Fruit fly (Drosophila melanogaster) whole organism, embryonic: ENCODE measurements around the gene Acp76A.

Experiments used
- Antp ChIP-seq: fragments of 200-800 bp; sonication (Bioruptor generic); optimal IDR thresholded peaks from 3 replicates; lab custom pipeline; 2016; ENCODE audit warnings: missing biosample characterization, missing genetic modification characterization
- BEAF-32 ChIP-seq: fragments of 200-800 bp; sonication (Bioruptor generic); optimal IDR thresholded peaks from 3 replicates; lab custom pipeline; 2017; ENCODE audit warnings: missing biosample characterization, missing genetic modification characterization, mild to moderate bottlenecking, moderate library complexity, missing genetic modification reagents
- CG10267 ChIP-seq: fragments of 200-800 bp; sonication (Bioruptor generic); optimal IDR thresholded peaks from 2 replicates; lab custom pipeline; 2018; ENCODE audit warnings: missing biosample characterization, mild to moderate bottlenecking, missing genetic modification characterization, moderate library complexity
- CG10321 ChIP-seq: fragments of 200-800 bp; sonication (Bioruptor generic); IDR thresholded peaks from 2 replicates; pipeline ENCODE4 v1.3.6; 2022; ENCODE audit warnings: missing biosample characterization, missing genetic modification characterization
- CG10462 ChIP-seq: fragments of 200-800 bp; sonication (Bioruptor generic); optimal IDR thresholded peaks from 2 replicates; lab custom pipeline; 2016; ENCODE audit warnings: missing biosample characterization, missing genetic modification characterization
- CG11504 ChIP-seq: fragments of 200-800 bp; sonication (Bioruptor generic); optimal IDR thresholded peaks from 3 replicates; lab custom pipeline; 2019; ENCODE audit warnings: missing biosample characterization, mild to moderate bottlenecking, missing genetic modification characterization, moderate library complexity
- CG13775 ChIP-seq: fragments of 200-800 bp; sonication (Bioruptor generic); optimal IDR thresholded peaks from 3 replicates; lab custom pipeline; 2017; ENCODE audit warnings: missing biosample characterization, mild to moderate bottlenecking, missing genetic modification characterization
- CG17912 ChIP-seq: fragments of 200-800 bp; sonication (Bioruptor generic); optimal IDR thresholded peaks from 2 replicates; lab custom pipeline; 2018; ENCODE audit warnings: missing biosample characterization, mild to moderate bottlenecking, missing genetic modification characterization
- CG18011 ChIP-seq: fragments of 200-800 bp; sonication (Bioruptor generic); optimal IDR thresholded peaks from 2 replicates; lab custom pipeline; 2017; ENCODE audit warnings: missing biosample characterization, missing genetic modification characterization, mild to moderate bottlenecking, moderate library complexity, missing genotype
- CG18764 ChIP-seq: fragments of 200-800 bp; sonication (Bioruptor generic); optimal IDR thresholded peaks from 3 replicates; lab custom pipeline; 2016; ENCODE audit warnings: missing biosample characterization, missing genetic modification characterization
- CG31224 ChIP-seq: fragments of 200-800 bp; sonication (Bioruptor generic); IDR thresholded peaks from 2 replicates; pipeline ENCODE4 v1.3.6; 2022; ENCODE audit warnings: missing biosample characterization, missing genetic modification characterization
- CG31365 ChIP-seq: fragments of 200-800 bp; sonication (Bioruptor generic); optimal IDR thresholded peaks from 2 replicates; lab custom pipeline; 2018; ENCODE audit warnings: missing biosample characterization, mild to moderate bottlenecking, missing genetic modification characterization
- CG5245 ChIP-seq: fragments of 200-800 bp; sonication (Bioruptor generic); optimal IDR thresholded peaks from 3 replicates; lab custom pipeline; 2016; ENCODE audit warnings: missing biosample characterization, missing genetic modification characterization
- CG6254 ChIP-seq: fragments of 200-800 bp; sonication (Bioruptor generic); optimal IDR thresholded peaks from 3 replicates; lab custom pipeline; 2017; ENCODE audit warnings: mild to moderate bottlenecking, missing biosample characterization, missing genetic modification reagents, missing genetic modification characterization
- CG7786 ChIP-seq: fragments of 200-800 bp; sonication (Bioruptor generic); optimal IDR thresholded peaks from 2 replicates; lab custom pipeline; 2016; ENCODE audit warnings: missing biosample characterization, missing genetic modification characterization
- CG7987 ChIP-seq: fragments of 200-800 bp; sonication (Bioruptor generic); optimal IDR thresholded peaks from 2 replicates; lab custom pipeline; 2018; ENCODE audit warnings: missing biosample characterization, mild to moderate bottlenecking, missing genetic modification characterization, moderate library complexity
- CG9932 ChIP-seq: fragments of 200-800 bp; sonication (Bioruptor generic); IDR thresholded peaks from 2 replicates; pipeline ENCODE4 v1.3.6; 2022; ENCODE audit warnings: missing biosample characterization, missing genetic modification characterization
- CTCF ChIP-seq: fragments of 200-800 bp; sonication (Bioruptor generic); optimal IDR thresholded peaks from 2 replicates; lab custom pipeline; 2017; ENCODE audit warnings: missing biosample characterization, mild to moderate bottlenecking, missing genetic modification characterization, moderate library complexity
- CrebB ChIP-seq: fragments of 200-800 bp; sonication (Bioruptor generic); optimal IDR thresholded peaks from 3 replicates; lab custom pipeline; 2018; ENCODE audit warnings: missing biosample characterization, mild to moderate bottlenecking, missing genetic modification characterization
- Dip3 ChIP-seq: fragments of 200-800 bp; sonication (Bioruptor generic); optimal IDR thresholded peaks from 3 replicates; lab custom pipeline; 2016; ENCODE audit warnings: missing biosample characterization, missing genetic modification characterization
- Dp ChIP-seq: fragments of 200-800 bp; sonication (Bioruptor generic); optimal IDR thresholded peaks from 2 replicates; lab custom pipeline; 2018; ENCODE audit warnings: missing biosample characterization, mild to moderate bottlenecking, missing genetic modification characterization, moderate library complexity
- GATAe ChIP-seq: fragments of 200-800 bp; sonication (Bioruptor generic); conservative IDR thresholded peaks from 2 replicates; pipeline ENCODE4 v1.3.6; 2022; ENCODE audit warnings: missing biosample characterization, missing genetic modification characterization
- HHEX ChIP-seq: fragments of 200-800 bp; sonication (Bioruptor generic); optimal IDR thresholded peaks from 3 replicates; lab custom pipeline; 2017; ENCODE audit warnings: missing biosample characterization, mild to moderate bottlenecking, missing genetic modification characterization, missing genetic modification reagents
- Hand ChIP-seq: fragments of 200-800 bp; sonication (Bioruptor generic); optimal IDR thresholded peaks from 2 replicates; lab custom pipeline; 2017; ENCODE audit warnings: mild to moderate bottlenecking, missing biosample characterization, missing genetic modification reagents, missing genetic modification characterization
- Hr3 ChIP-seq: fragments of 200-800 bp; sonication (Bioruptor generic); optimal IDR thresholded peaks from 3 replicates; lab custom pipeline; 2016; ENCODE audit warnings: missing biosample characterization, missing genetic modification characterization
- MESR4 ChIP-seq: fragments of 200-800 bp; sonication (Bioruptor generic); optimal IDR thresholded peaks from 2 replicates; lab custom pipeline; 2018; ENCODE audit warnings: missing biosample characterization, mild to moderate bottlenecking, missing genetic modification characterization, moderate library complexity
- Mad ChIP-seq: fragments of 200-800 bp; sonication (Bioruptor generic); optimal IDR thresholded peaks from 2 replicates; lab custom pipeline; 2016; ENCODE audit warnings: missing biosample characterization, missing genetic modification characterization
- Med ChIP-seq: fragments of 200-800 bp; sonication (Bioruptor generic); peaks from one replicate; lab custom pipeline; 2016; ENCODE audit warnings: missing biosample characterization, missing genetic modification characterization, mild to moderate bottlenecking, inconsistent platforms, moderate library complexity
- Myb ChIP-seq: fragments of 200-800 bp; sonication (Bioruptor generic); optimal IDR thresholded peaks from 2 replicates; lab custom pipeline; 2016; ENCODE audit warnings: missing biosample characterization, missing genetic modification characterization
- NK7.1 ChIP-seq: fragments of 200-800 bp; sonication (Bioruptor generic); optimal IDR thresholded peaks from 3 replicates; lab custom pipeline; 2016; ENCODE audit warnings: missing biosample characterization, missing genetic modification characterization
- Neu2 ChIP-seq: fragments of 200-800 bp; sonication (Bioruptor generic); optimal IDR thresholded peaks from 3 replicates; lab custom pipeline; 2016; ENCODE audit warnings: missing biosample characterization, missing genetic modification characterization, borderline replicate concordance
- Nf-YA ChIP-seq: fragments of 200-800 bp; sonication (Bioruptor generic); IDR thresholded peaks from 2 replicates; pipeline ENCODE4 v1.3.6; 2022; ENCODE audit warnings: missing biosample characterization, missing genetic modification characterization
- Nf-YC ChIP-seq: fragments of 200-800 bp; optimal IDR thresholded peaks from 3 replicates; lab custom pipeline; 2019; ENCODE audit warnings: missing biosample characterization, mild to moderate bottlenecking, missing genetic modification characterization, moderate library complexity
- Xrp1 ChIP-seq: fragments of 200-800 bp; sonication (Bioruptor generic); IDR thresholded peaks from 2 replicates; pipeline ENCODE4 v1.3.6; 2022; ENCODE audit warnings: missing biosample characterization, missing genetic modification characterization
- bbx ChIP-seq: fragments of 200-800 bp; sonication (Bioruptor generic); IDR thresholded peaks from 2 replicates; pipeline ENCODE4 v1.3.6; 2022; ENCODE audit warnings: missing biosample characterization, missing genetic modification characterization; ENCODE audit not compliant: partially characterized antibody
- btn ChIP-seq: fragments of 200-800 bp; sonication (Bioruptor generic); optimal IDR thresholded peaks from 2 replicates; lab custom pipeline; 2016; ENCODE audit warnings: missing biosample characterization, missing genetic modification characterization
- da ChIP-seq: fragments of 200-800 bp; sonication (Bioruptor generic); optimal IDR thresholded peaks from 2 replicates; lab custom pipeline; 2016; ENCODE audit warnings: missing biosample characterization, missing genetic modification characterization
- disco-r ChIP-seq: fragments of 200-800 bp; sonication (Bioruptor generic); optimal IDR thresholded peaks from 2 replicates; lab custom pipeline; 2016; ENCODE audit warnings: missing biosample characterization, missing genetic modification characterization
- exex ChIP-seq: fragments of 200-800 bp; sonication (Bioruptor generic); optimal IDR thresholded peaks from 4 replicates; lab custom pipeline; 2018; ENCODE audit warnings: missing biosample characterization, mild to moderate bottlenecking, missing genetic modification characterization, moderate library complexity
- gem ChIP-seq: fragments of 200-800 bp; sonication (Bioruptor generic); optimal IDR thresholded peaks from 2 replicates; lab custom pipeline; 2019; ENCODE audit warnings: missing biosample characterization, mild to moderate bottlenecking, missing genetic modification characterization, moderate library complexity
- gsb ChIP-seq: fragments of 200-800 bp; sonication (Bioruptor generic); IDR thresholded peaks from 2 replicates; pipeline ENCODE4 v1.3.6; 2022; ENCODE audit warnings: missing biosample characterization, missing genetic modification characterization
- hth ChIP-seq: fragments of >200 bp; optimal IDR thresholded peaks from 2 replicates; lab custom pipeline; 2017; ENCODE audit warnings: inconsistent platforms
- kah ChIP-seq: fragments of 200-800 bp; sonication (Bioruptor generic); optimal IDR thresholded peaks from 2 replicates; lab custom pipeline; 2018; ENCODE audit warnings: missing biosample characterization, mild to moderate bottlenecking, missing genetic modification characterization
- luna ChIP-seq: fragments of 200-800 bp; sonication (Bioruptor generic); optimal IDR thresholded peaks from 2 replicates; lab custom pipeline; 2016; ENCODE audit warnings: missing biosample characterization, missing genetic modification characterization
- mam ChIP-seq: fragments of 200-800 bp; sonication (Bioruptor generic); optimal IDR thresholded peaks from 3 replicates; lab custom pipeline; 2016; ENCODE audit warnings: missing biosample characterization, missing genetic modification characterization
- oc ChIP-seq: fragments of 200-800 bp; sonication (Bioruptor generic); optimal IDR thresholded peaks from 2 replicates; lab custom pipeline; 2018; ENCODE audit warnings: missing biosample characterization, mild to moderate bottlenecking, missing genetic modification characterization, moderate library complexity
- peb ChIP-seq: fragments of 200-800 bp; sonication (Bioruptor generic); IDR thresholded peaks from 2 replicates; pipeline ENCODE4 v1.3.6; 2022; ENCODE audit warnings: missing biosample characterization, missing genetic modification characterization
- sr ChIP-seq: fragments of 200-800 bp; sonication (Bioruptor generic); IDR thresholded peaks from 3 replicates; pipeline ENCODE4 v1.3.6; 2022; ENCODE audit warnings: missing biosample characterization, missing genetic modification characterization
- vvl ChIP-seq: fragments of 200-800 bp; sonication (Bioruptor generic); IDR thresholded peaks from 2 replicates; pipeline ENCODE4 v1.3.6; 2022; ENCODE audit warnings: missing biosample characterization, missing genetic modification characterization
- wek ChIP-seq: fragments of 200-800 bp; sonication (Bioruptor generic); optimal IDR thresholded peaks from 3 replicates; lab custom pipeline; 2018; ENCODE audit warnings: missing biosample characterization, mild to moderate bottlenecking, missing genetic modification characterization, moderate library complexity

The Acp76A gene

DNA sequence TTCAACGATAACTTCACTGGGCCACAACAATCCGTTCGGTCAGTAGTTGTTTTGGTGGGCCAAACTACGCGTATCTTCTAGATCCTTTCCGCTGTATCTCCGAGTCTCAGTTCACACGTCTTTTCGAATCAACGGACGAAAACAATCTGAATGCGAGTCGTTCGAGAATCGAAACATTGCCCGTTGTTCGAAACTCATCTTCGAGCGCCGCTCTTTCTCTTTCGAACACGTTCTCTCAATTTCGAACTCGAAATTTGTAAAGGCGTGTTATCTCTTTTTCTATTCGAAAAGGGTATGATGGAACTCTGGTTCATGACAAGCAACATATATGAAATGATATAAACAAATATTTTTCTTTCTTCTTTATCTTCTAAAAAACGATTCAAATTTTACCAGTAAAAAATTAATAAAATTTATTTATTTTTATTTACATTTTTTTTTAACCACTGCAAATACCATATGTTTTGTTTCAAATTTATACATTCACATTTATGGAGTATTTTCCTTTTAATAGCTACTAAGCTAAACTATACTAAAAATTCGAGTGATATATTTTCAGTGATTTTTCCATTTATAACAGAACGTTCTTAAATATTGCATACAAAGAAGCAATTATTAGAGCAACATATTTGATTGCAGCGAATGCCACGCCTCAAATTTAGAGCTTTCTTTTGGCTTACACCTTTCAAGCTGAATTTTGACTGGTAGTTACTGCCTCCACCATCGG is 6.4 kb downstream of the Acp76A start, which contains the start of gene nkd (continued):
- TF ChIP-seq btn (no peak), Hr3 (GFP tag; lab: Kevin White, UChicago) (peak; percentile 91), Dp (GFP tag; lab: Kevin White, UChicago) (no peak), Xrp1 (peak; percentile 98), HHEX (GFP tag; lab: Kevin White, UChicago) (peak; percentile 57), CG31224 (GFP tag; lab: Robert Waterston, UW) (peak; percentile 71), luna (GFP tag; lab: Kevin White, UChicago) (no peak), Mad (peak; percentile 69), da (GFP tag; lab: Kevin White, UChicago) (peak; percentile 36), CG18764 (GFP tag; lab: Kevin White, UChicago) (peak; percentile 83), CG10462 (GFP tag; lab: Kevin White, UChicago) (peak; percentile 83), CG5245 (peak; percentile 46), CG31365 (tag; lab: Kevin White, UChicago) (peak; percentile 40), CG18011 (GFP tag; lab: Kevin White, UChicago) (peak; percentile 47), wek (GFP tag; lab: Kevin White, UChicago) (peak; percentile 50), GATAe (GFP tag; lab: Robert Waterston, UW) (peak; percentile 26; the same call in 1 of the 2 replicates), CG10321 (GFP tag; lab: Robert Waterston, UW) (peak; percentile 44; the same call in 1 of the 2 replicates), exex (tag; lab: Kevin White, UChicago) (peak; percentile 48), CG7987 (peak; percentile 58), CTCF (GFP tag; lab: Kevin White, UChicago) (peak; percentile 25), Dip3 (GFP tag; lab: Kevin White, UChicago) (peak; percentile 50), Antp (GFP tag; lab: Kevin White, UChicago) (peak; percentile 66), MESR4 (GFP tag; lab: Kevin White, UChicago) (peak; percentile 25), hth (no peak), CrebB (tag; lab: Kevin White, UChicago) (peak; percentile 86), Hand (GFP tag; lab: Kevin White, UChicago) (peak; percentile 81), BEAF-32 (GFP tag; lab: Kevin White, UChicago) (no peak), Nf-YA (peak; percentile 84), CG7786 (GFP tag; lab: Kevin White, UChicago) (peak; percentile 66), kah (peak; percentile 76), CG6254 (peak; percentile 56), gsb (GFP tag; lab: Robert Waterston, UW) (peak; percentile 74), peb (GFP tag; lab: Robert Waterston, UW) (peak; percentile 62), mam (peak; percentile 78), CG11504 (tag; lab: Kevin White, UChicago) (peak; percentile 91), oc (peak; percentile 91), Med (GFP tag; lab: Kevin White, UChicago) (peak; percentile 92), Myb (GFP tag; lab: Kevin White, UChicago) (peak; percentile 32), gem (tag; lab: Kevin White, UChicago) (peak; percentile 96), bbx (GFP tag; lab: Robert Waterston, UW) (peak; percentile 81), disco-r (no peak), CG13775 (GFP tag; lab: Kevin White, UChicago) (peak; percentile 71), NK7.1 (GFP tag; lab: Kevin White, UChicago) (peak; percentile 41), vvl (GFP tag; lab: Robert Waterston, UW) (peak; percentile 97), Nf-YC (tag; lab: Kevin White, UChicago) (peak; percentile 81), Neu2 (GFP tag; lab: Kevin White, UChicago) (no peak), sr (GFP tag; lab: Robert Waterston, UW) (peak; percentile 54; the same call in 2 of the 3 replicates), CG10267 (tag; lab: Kevin White, UChicago) (peak; percentile 92), CG17912 (GFP tag; lab: Kevin White, UChicago) (peak; percentile 58), CG9932 (GFP tag; lab: Robert Waterston, UW) (peak; percentile 93)
